Fruit fly (Drosophila melanogaster): ENCODE data around the gene CG18493.
A peak's percentile ranks its signal among the peaks of the same experiment; 100 is the strongest.

The CG18493 gene

DNA sequence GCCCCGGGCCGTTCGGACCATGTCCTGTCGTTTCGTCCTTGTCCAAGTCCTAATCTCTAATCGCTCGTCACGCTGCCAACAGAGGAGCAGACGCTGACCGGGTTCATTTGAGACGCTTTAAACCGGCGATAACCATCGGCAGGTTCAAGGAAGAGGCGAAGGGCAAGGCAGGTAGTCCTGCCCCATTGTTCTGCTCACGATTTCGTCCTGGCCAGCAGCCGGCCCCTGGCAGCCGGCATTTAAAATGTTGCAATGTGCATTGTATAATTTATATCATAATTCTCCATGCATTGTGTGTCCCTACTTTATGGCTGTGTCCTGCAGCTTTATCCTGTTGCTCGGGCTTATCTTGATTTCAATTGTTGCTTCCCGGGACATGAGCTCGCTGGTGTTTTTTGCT lies 44.9 kb upstream of the CG18493 start:
- TF ChIP-seq Jra (GFP tag; optimal IDR thresholded peaks at IDR 0.05) (no peak), Dfd (GFP tag; optimal IDR thresholded peaks at IDR 0.05) (no peak), Hnf4 (GFP tag; optimal IDR thresholded peaks at IDR 0.05) (no peak), rgr (GFP tag; optimal IDR thresholded peaks at IDR 0.05) (no peak), CG9705 (GFP tag; optimal IDR thresholded peaks at IDR 0.05) (no peak), Hr78 (GFP tag; optimal IDR thresholded peaks at IDR 0.05) (no peak), OdsH (GFP tag; optimal IDR thresholded peaks at IDR 0.05) (no peak), N (GFP tag; optimal IDR thresholded peaks at IDR 0.05) (no peak), Mio (GFP tag; optimal IDR thresholded peaks at IDR 0.05) (no peak), pan (optimal IDR thresholded peaks at IDR 0.05) (no peak), Myc (optimal IDR thresholded peaks at IDR 0.05) (no peak)

DNA sequence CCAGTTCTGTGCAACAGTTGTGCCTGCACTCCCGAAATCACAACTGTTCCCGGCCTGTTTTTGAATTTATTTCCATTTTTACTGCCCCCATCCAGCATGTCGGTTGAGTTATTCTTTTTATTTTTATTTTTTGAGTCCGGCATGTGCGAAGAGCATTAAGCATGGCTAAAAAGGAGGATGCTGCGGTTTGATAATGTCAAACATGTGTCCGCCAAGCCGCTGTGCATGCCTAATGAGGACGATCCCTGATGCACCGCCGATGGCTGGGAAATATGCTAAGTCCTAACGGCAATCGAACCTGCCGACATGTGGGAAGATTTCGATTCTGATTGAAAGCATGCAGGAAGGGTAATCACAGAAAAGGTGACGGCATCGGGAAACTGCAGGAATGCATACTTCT lies 43.5 kb upstream of the CG18493 start:
- TF ChIP-seq usp (GFP tag; optimal IDR thresholded peaks at IDR 0.05) = no peak
- TF ChIP-seq br (GFP tag; optimal IDR thresholded peaks at IDR 0.05) = no peak
- TF ChIP-seq CrebA (GFP tag; optimal IDR thresholded peaks at IDR 0.05; ENCODE audit: borderline replicate concordance) = no peak
- TF ChIP-seq psq (GFP tag; optimal IDR thresholded peaks at IDR 0.05) = no peak
- TF ChIP-seq Hr83 (GFP tag; optimal IDR thresholded peaks at IDR 0.05; ENCODE audit: poor library complexity, severe bottlenecking) = no peak
- no peak for TF ChIP-seq foxo (GFP tag; optimal IDR thresholded peaks at IDR 0.05)
- no peak for TF ChIP-seq rgr (GFP tag; optimal IDR thresholded peaks at IDR 0.05)
- TF ChIP-seq Dif (GFP tag; optimal IDR thresholded peaks at IDR 0.05; ENCODE audit: partially characterized antibody) = no peak
- TF ChIP-seq Hr78 (GFP tag; optimal IDR thresholded peaks at IDR 0.05) = no peak
- no peak for TF ChIP-seq dmrt93B (GFP tag; optimal IDR thresholded peaks at IDR 0.05)

DNA sequence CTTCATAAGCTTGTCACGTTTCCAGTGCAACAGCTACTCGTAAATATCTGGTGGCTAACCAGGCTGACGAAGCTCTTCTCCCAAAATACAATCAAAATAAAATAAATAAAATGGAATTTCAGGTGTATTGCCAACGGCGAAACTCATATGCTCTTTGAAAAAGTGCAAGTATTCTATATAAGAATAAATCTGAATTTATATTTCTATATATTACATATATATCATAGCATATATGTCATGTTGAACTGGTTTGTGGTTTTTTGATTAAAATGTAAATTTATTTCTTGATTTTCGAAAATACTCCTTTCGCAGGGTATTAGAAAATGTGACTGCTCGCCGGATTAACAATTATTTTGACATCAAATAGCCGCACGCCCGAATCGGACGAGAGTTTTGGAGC lies 42.4 kb upstream of the CG18493 start:
- TF ChIP-seq psq (GFP tag; optimal IDR thresholded peaks at IDR 0.05) = peak; percentile 25
- TF ChIP-seq dsf (GFP tag; optimal IDR thresholded peaks at IDR 0.05; ENCODE audit: borderline replicate concordance) = no peak
- no peak for TF ChIP-seq usp (GFP tag; optimal IDR thresholded peaks at IDR 0.05)
- no peak for TF ChIP-seq br (GFP tag; optimal IDR thresholded peaks at IDR 0.05)
- no peak for TF ChIP-seq Dfd (GFP tag; optimal IDR thresholded peaks at IDR 0.05)
- no peak for TF ChIP-seq CG32264 (GFP tag; optimal IDR thresholded peaks at IDR 0.05)
- TF ChIP-seq rgr (GFP tag; optimal IDR thresholded peaks at IDR 0.05) = peak; percentile 37
- TF ChIP-seq dl (GFP tag; optimal IDR thresholded peaks at IDR 0.05; ENCODE audit: insufficient read depth in 1 of 2, partially characterized antibody in 2 of 2) = no peak
- TF ChIP-seq GATAd (GFP tag; optimal IDR thresholded peaks at IDR 0.05) = no peak
- TF ChIP-seq ey (GFP tag; optimal IDR thresholded peaks at IDR 0.05) = no peak
- TF ChIP-seq foxo (GFP tag; optimal IDR thresholded peaks at IDR 0.05) = peak in 1 of 2 experiments; percentile 19
- no peak for TF ChIP-seq CrebA (GFP tag; optimal IDR thresholded peaks at IDR 0.05; ENCODE audit: borderline replicate concordance)
- no peak for TF ChIP-seq woc (GFP tag; optimal IDR thresholded peaks at IDR 0.05)
- TF ChIP-seq OdsH (GFP tag; optimal IDR thresholded peaks at IDR 0.05) = peak; percentile 21
- TF ChIP-seq CG9705 (GFP tag; optimal IDR thresholded peaks at IDR 0.05) = no peak
- no peak for TF ChIP-seq Rel (GFP tag; optimal IDR thresholded peaks at IDR 0.05)
- no peak for TF ChIP-seq Rel (tag; optimal IDR thresholded peaks at IDR 0.05)
- TF ChIP-seq HLH106 (tag; optimal IDR thresholded peaks at IDR 0.05) = peak; percentile 57
- TF ChIP-seq Hnf4 (GFP tag; optimal IDR thresholded peaks at IDR 0.05) = no peak
- peak; percentile 9 for TF ChIP-seq h (GFP tag; optimal IDR thresholded peaks at IDR 0.05)
- TF ChIP-seq pan (optimal IDR thresholded peaks at IDR 0.05) = no peak
- TF ChIP-seq tai (GFP tag; optimal IDR thresholded peaks at IDR 0.05) = no peak
- TF ChIP-seq sv (GFP tag; optimal IDR thresholded peaks at IDR 0.05) = no peak
- TF ChIP-seq Myc (optimal IDR thresholded peaks at IDR 0.05) = no peak
- no peak for TF ChIP-seq Abd-B (GFP tag; optimal IDR thresholded peaks at IDR 0.05)
- no peak for TF ChIP-seq Jra (GFP tag; optimal IDR thresholded peaks at IDR 0.05)
- TF ChIP-seq fru (GFP tag; optimal IDR thresholded peaks at IDR 0.05) = no peak
- TF ChIP-seq dmrt93B (GFP tag; optimal IDR thresholded peaks at IDR 0.05) = peak; percentile 4
- no peak for TF ChIP-seq Hr78 (GFP tag; optimal IDR thresholded peaks at IDR 0.05)
- no peak for TF ChIP-seq Vsx2 (GFP tag; optimal IDR thresholded peaks at IDR 0.05; ENCODE audit: partially characterized antibody)
- no peak for TF ChIP-seq jim (GFP tag; optimal IDR thresholded peaks at IDR 0.05)
- TF ChIP-seq N (GFP tag; optimal IDR thresholded peaks at IDR 0.05) = no peak
- peak; percentile 35 for TF ChIP-seq Sp1 (GFP tag; optimal IDR thresholded peaks at IDR 0.05)
- no peak for TF ChIP-seq sage (GFP tag; optimal IDR thresholded peaks at IDR 0.05)
- TF ChIP-seq brk (GFP tag; optimal IDR thresholded peaks at IDR 0.05) = no peak
- TF ChIP-seq Dif (GFP tag; optimal IDR thresholded peaks at IDR 0.05; ENCODE audit: partially characterized antibody) = no peak
- TF ChIP-seq Hr83 (GFP tag; optimal IDR thresholded peaks at IDR 0.05; ENCODE audit: poor library complexity, severe bottlenecking) = no peak
- no peak for TF ChIP-seq lola (GFP tag; optimal IDR thresholded peaks at IDR 0.05)
- TF ChIP-seq Mio (GFP tag; optimal IDR thresholded peaks at IDR 0.05) = no peak

All from whole organism, wandering third instar larva.